Worm (Caenorhabditis elegans) whole organism, L1 larva: ENCODE data around the gene nstp-10.
A peak's percentile ranks its signal among the peaks of the same experiment; 100 is the strongest.

Experiments
- C04F5.9 ChIP-seq: sonication (generic microtip); optimal IDR thresholded peaks from 2 replicates; lab custom pipeline; 2016; ENCODE audit warnings: missing genetic modification characterization, missing compliant biosample characterization
- C16A3.4 ChIP-seq: fragments of 150-350 bp; optimal IDR thresholded peaks from 2 replicates; lab custom pipeline; 2014; ENCODE audit warnings: missing biosample characterization, missing genetic modification characterization
- F16B12.6 ChIP-seq: fragments of 150-350 bp; optimal IDR thresholded peaks from 2 replicates; lab custom pipeline; 2014; ENCODE audit warnings: missing biosample characterization, missing genetic modification characterization
- ama-1 ChIP-seq: fragments of 150-350 bp; optimal IDR thresholded peaks from 2 replicates; lab custom pipeline; 2014
- ceh-63 ChIP-seq: fragments of 200-800 bp; sonication (Bioruptor generic); optimal IDR thresholded peaks from 2 replicates; lab custom pipeline; 2018; ENCODE audit warnings: mild to moderate bottlenecking, missing genetic modification characterization, missing compliant biosample characterization
- ceh-82 ChIP-seq, 3 experiments: fragments of 150-350 bp in 1 of 3; sonication (generic microtip) in 2 of 3; optimal IDR thresholded peaks; 2 replicates each; lab custom pipeline; 2014 to 2017; ENCODE audit warnings: missing biosample characterization in 3 of 3, missing genetic modification characterization in 3 of 3
- dpl-1 ChIP-seq, 3 experiments: fragments of 150-350 bp in 2 of 3; sonication (generic microtip) in 1 of 3; optimal IDR thresholded peaks; 2 replicates each; lab custom pipeline; 2014 to 2017; ENCODE audit warnings: missing biosample characterization in 3 of 3, missing genetic modification characterization in 3 of 3, missing genetic modification reagents in 3 of 3
- dsc-1 ChIP-seq: sonication (generic microtip); optimal IDR thresholded peaks from 2 replicates; lab custom pipeline; 2016; ENCODE audit warnings: mild to moderate bottlenecking, missing genetic modification characterization, missing compliant biosample characterization
- efl-1 ChIP-seq, 4 experiments: fragments of 150-350 bp; optimal IDR thresholded peaks in 3 of 4; peaks in 1 of 4; 1 replicate in 1 of 4; 2 replicates in 3 of 4; lab custom pipeline; 2014; ENCODE audit warnings: missing biosample characterization in 2 of 4, missing genetic modification characterization in 2 of 4, missing genetic modification reagents in 2 of 4
- efl-3 ChIP-seq: fragments of 200-800 bp; sonication (Bioruptor generic); optimal IDR thresholded peaks from 2 replicates; lab custom pipeline; 2018; ENCODE audit warnings: mild to moderate bottlenecking, missing genetic modification characterization, missing compliant biosample characterization
- egl-27 ChIP-seq, 2 experiments: fragments of 150-350 bp in 1 of 2; sonication (generic microtip); optimal IDR thresholded peaks; 3 replicates each; lab custom pipeline; 2017 to 2018; ENCODE audit warnings: missing biosample characterization in 2 of 2, missing genetic modification characterization in 2 of 2, missing genetic modification reagents in 2 of 2
- elt-2 ChIP-seq: sonication (generic microtip); optimal IDR thresholded peaks from 2 replicates; lab custom pipeline; 2016; ENCODE audit warnings: missing genetic modification characterization, mild to moderate bottlenecking, inconsistent platforms, missing compliant biosample characterization, missing genetic modification reagents
- fkh-8 ChIP-seq: sonication (generic microtip); optimal IDR thresholded peaks from 2 replicates; lab custom pipeline; 2016; ENCODE audit warnings: mild to moderate bottlenecking, missing genetic modification characterization, missing compliant biosample characterization
- fos-1 ChIP-seq: fragments of 150-350 bp; optimal IDR thresholded peaks from 2 replicates; lab custom pipeline; 2014; ENCODE audit warnings: missing biosample characterization, missing genetic modification characterization
- hlh-4 ChIP-seq: sonication (generic microtip); optimal IDR thresholded peaks from 2 replicates; lab custom pipeline; 2016; ENCODE audit warnings: mild to moderate bottlenecking, missing genetic modification characterization, missing compliant biosample characterization
- irx-1 ChIP-seq: sonication (generic microtip); optimal IDR thresholded peaks from 2 replicates; lab custom pipeline; 2016; ENCODE audit warnings: missing genetic modification characterization, missing compliant biosample characterization
- isw-1 ChIP-seq: fragments of 200-800 bp; sonication (Bioruptor generic); IDR thresholded peaks from 2 replicates; pipeline ENCODE4 v1.3.6; 2022; ENCODE audit warnings: missing genetic modification characterization, missing compliant biosample characterization
- jun-1 ChIP-seq: fragments of 150-350 bp; optimal IDR thresholded peaks from 2 replicates; lab custom pipeline; 2014; ENCODE audit warnings: missing biosample characterization, missing genetic modification reagents, missing genetic modification characterization
- lin-13 ChIP-seq: fragments of 150-350 bp; optimal IDR thresholded peaks from 2 replicates; lab custom pipeline; 2014; ENCODE audit warnings: missing biosample characterization, missing genetic modification reagents, missing genetic modification characterization
- lin-14 ChIP-seq: fragments of 200-800 bp; sonication (Bioruptor generic); optimal IDR thresholded peaks from 2 replicates; lab custom pipeline; 2018; ENCODE audit warnings: mild to moderate bottlenecking, missing genetic modification characterization, moderate library complexity, missing compliant biosample characterization
- lin-15B ChIP-seq: fragments of 150-350 bp; sonication (generic microtip); optimal IDR thresholded peaks from 3 replicates; lab custom pipeline; 2014; ENCODE audit warnings: missing biosample characterization, missing genetic modification characterization
- lin-35 ChIP-seq, 2 experiments: fragments of 150-350 bp; optimal IDR thresholded peaks; 2 replicates each; lab custom pipeline; 2014; ENCODE audit warnings: missing biosample characterization in 2 of 2, missing genetic modification characterization in 2 of 2, missing genetic modification reagents in 2 of 2
- lsy-2 ChIP-seq, 2 experiments: fragments of 150-350 bp; optimal IDR thresholded peaks; 2 replicates each; lab custom pipeline; 2014; ENCODE audit warnings: missing biosample characterization in 2 of 2, missing genetic modification characterization in 2 of 2
- mdl-1 ChIP-seq, 2 experiments: fragments of 150-350 bp; optimal IDR thresholded peaks; 2 replicates each; lab custom pipeline; 2014 to 2017; ENCODE audit warnings: missing biosample characterization in 2 of 2, missing genetic modification characterization in 2 of 2, inconsistent platforms in 1 of 2
- mef-2 ChIP-seq: fragments of 150-350 bp; optimal IDR thresholded peaks from 2 replicates; lab custom pipeline; 2014; ENCODE audit warnings: missing biosample characterization, missing genetic modification characterization
- mep-1 ChIP-seq: fragments of 150-350 bp; optimal IDR thresholded peaks from 2 replicates; lab custom pipeline; 2014; ENCODE audit warnings: missing biosample characterization, missing genetic modification characterization
- nhr-11 ChIP-seq: fragments of 150-350 bp; optimal IDR thresholded peaks from 2 replicates; lab custom pipeline; 2014; ENCODE audit warnings: missing biosample characterization, missing genetic modification characterization
- nhr-12 ChIP-seq: sonication (generic microtip); optimal IDR thresholded peaks from 2 replicates; lab custom pipeline; 2017; ENCODE audit warnings: missing biosample characterization, missing genetic modification characterization
- nhr-19 ChIP-seq: fragments of 200-800 bp; sonication (Bioruptor generic); conservative IDR thresholded peaks from 2 replicates; pipeline ENCODE4 v1.3.6; 2022; ENCODE audit warnings: missing genetic modification characterization, missing compliant biosample characterization
- nhr-20 ChIP-seq: sonication (generic microtip); optimal IDR thresholded peaks from 2 replicates; lab custom pipeline; 2016; ENCODE audit warnings: mild to moderate bottlenecking, missing genetic modification characterization, missing compliant biosample characterization
- nhr-47 ChIP-seq: sonication (generic microtip); optimal IDR thresholded peaks from 2 replicates; lab custom pipeline; 2016; ENCODE audit warnings: mild to moderate bottlenecking, missing genetic modification characterization, moderate library complexity, missing compliant biosample characterization
- nhr-71 ChIP-seq: sonication (generic microtip); optimal IDR thresholded peaks from 2 replicates; lab custom pipeline; 2016; ENCODE audit warnings: mild to moderate bottlenecking, missing genetic modification characterization, moderate library complexity, missing compliant biosample characterization
- nhr-76 ChIP-seq: sonication (generic microtip); optimal IDR thresholded peaks from 2 replicates; lab custom pipeline; 2017; ENCODE audit warnings: missing biosample characterization, missing genetic modification characterization
- nhr-85 ChIP-seq: sonication (generic microtip); peaks from one replicate; lab custom pipeline; 2016; ENCODE audit warnings: missing genetic modification characterization, inconsistent platforms, missing compliant biosample characterization
- rnt-1 ChIP-seq: sonication (generic microtip); optimal IDR thresholded peaks from 2 replicates; lab custom pipeline; 2016; ENCODE audit warnings: mild to moderate bottlenecking, missing genetic modification characterization, moderate library complexity, missing compliant biosample characterization
- skn-1 ChIP-seq: fragments of 150-350 bp; optimal IDR thresholded peaks from 2 replicates; lab custom pipeline; 2014; ENCODE audit warnings: missing biosample characterization, missing genetic modification characterization
- snpc-4 ChIP-seq: fragments of 150-350 bp; optimal IDR thresholded peaks from 2 replicates; lab custom pipeline; 2014; ENCODE audit warnings: missing biosample characterization, missing genetic modification characterization
- snu-23 ChIP-seq: sonication (generic microtip); optimal IDR thresholded peaks from 2 replicates; lab custom pipeline; 2016; ENCODE audit warnings: missing genetic modification characterization, missing compliant biosample characterization
- sox-4 ChIP-seq: sonication (generic microtip); optimal IDR thresholded peaks from 2 replicates; lab custom pipeline; 2016; ENCODE audit warnings: missing genetic modification characterization, missing compliant biosample characterization
- sptf-1 ChIP-seq: fragments of 150-350 bp; optimal IDR thresholded peaks from 2 replicates; lab custom pipeline; 2014; ENCODE audit warnings: missing biosample characterization, missing genetic modification characterization
- swsn-7 ChIP-seq: sonication (generic microtip); optimal IDR thresholded peaks from 2 replicates; lab custom pipeline; 2016; ENCODE audit warnings: missing genetic modification characterization, missing compliant biosample characterization
- tbx-2 ChIP-seq: sonication (generic microtip); optimal IDR thresholded peaks from 2 replicates; lab custom pipeline; 2016; ENCODE audit warnings: missing genetic modification characterization, missing compliant biosample characterization
- unc-130 ChIP-seq: fragments of 150-350 bp; optimal IDR thresholded peaks from 2 replicates; lab custom pipeline; 2017; ENCODE audit warnings: missing biosample characterization, missing genetic modification characterization, inconsistent platforms
- unc-62 ChIP-seq: fragments of 150-350 bp; optimal IDR thresholded peaks from 2 replicates; lab custom pipeline; 2014; ENCODE audit warnings: missing biosample characterization, missing genetic modification reagents, missing genetic modification characterization
- unc-86 ChIP-seq: sonication (generic microtip); optimal IDR thresholded peaks from 2 replicates; lab custom pipeline; 2016; ENCODE audit warnings: missing genetic modification characterization, missing compliant biosample characterization
- vab-15 ChIP-seq: sonication (generic microtip); optimal IDR thresholded peaks from 2 replicates; lab custom pipeline; 2017; ENCODE audit warnings: missing genotype, mild to moderate bottlenecking, missing genetic modification characterization, missing compliant biosample characterization
- xbp-1 ChIP-seq: sonication (generic microtip); optimal IDR thresholded peaks from 2 replicates; lab custom pipeline; 2016; ENCODE audit warnings: missing genetic modification characterization, missing compliant biosample characterization
- ztf-11 ChIP-seq, 2 experiments: sonication (generic microtip); optimal IDR thresholded peaks; 2 replicates each; lab custom pipeline; 2016 to 2017; ENCODE audit warnings: missing genetic modification characterization in 2 of 2, missing biosample characterization in 1 of 2, missing compliant biosample characterization in 1 of 2
- ztf-4 ChIP-seq: fragments of 150-350 bp; optimal IDR thresholded peaks from 2 replicates; lab custom pipeline; 2014; ENCODE audit warnings: missing biosample characterization, missing genetic modification characterization

nstp-10 gene

ce11 chrV:9549459-9549858, at the start of gene nstp-10:
nstp-10 (minus strand) TSS chrV:9549836.
- TF ChIP-seq lin-13 (GFP tag; lab: Kevin White, UChicago) (peak; percentile 16), ceh-82 (tag; optimal IDR thresholded peaks at IDR 0.05; lab: Kevin White, UChicago) (peak in 1 of 3 experiments; percentile 31), irx-1 (peak; percentile 12), skn-1 (tag; lab: Kevin White, UChicago) (peak; percentile 21), efl-1 (optimal IDR thresholded peaks at IDR 0.05; lab: Kevin White, UChicago) (peak; percentile 64 to 68), efl-1 (GFP tag; optimal IDR thresholded peaks at IDR 0.05 in 1 of 2; lab: Kevin White, UChicago) (peak in 1 of 2 experiments; percentile 53), lin-35 (GFP tag; optimal IDR thresholded peaks at IDR 0.05; lab: Kevin White, UChicago) (peak; percentile 57 to 69), rnt-1 (peak; percentile 36), mef-2 (tag; lab: Kevin White, UChicago) (no peak), lsy-2 (tag; optimal IDR thresholded peaks at IDR 0.05; lab: Kevin White, UChicago) (peak; percentile 62 to 79), nhr-11 (tag; lab: Kevin White, UChicago) (no peak), isw-1 (GFP tag; lab: Robert Waterston, UW) (peak; percentile 17; the same call in 1 of the 2 replicates), C04F5.9 (tag; lab: Kevin White, UChicago) (no peak), hlh-4 (tag; lab: Kevin White, UChicago) (no peak), sptf-1 (tag; lab: Kevin White, UChicago) (no peak), swsn-7 (tag; lab: Kevin White, UChicago) (peak; percentile 46), nhr-19 (GFP tag; lab: Robert Waterston, UW) (peak; percentile 50), lin-14 (GFP tag; lab: Kevin White, UChicago) (peak; percentile 67), fos-1 (tag; lab: Kevin White, UChicago) (peak; percentile 12), nhr-71 (peak; percentile 54), egl-27 (tag; optimal IDR thresholded peaks at IDR 0.05; lab: Kevin White, UChicago) (no peak), snu-23 (GFP tag; lab: Kevin White, UChicago) (peak; percentile 67), nhr-12 (tag; lab: Kevin White, UChicago) (no peak), jun-1 (peak; percentile 7), nhr-20 (tag; lab: Kevin White, UChicago) (peak; percentile 44), mdl-1 (tag; optimal IDR thresholded peaks at IDR 0.05; lab: Kevin White, UChicago) (no peak), lin-15B (tag; lab: Kevin White, UChicago) (peak; percentile 31), mep-1 (peak; percentile 12), C16A3.4 (tag; lab: Kevin White, UChicago) (peak; percentile 31), nhr-47 (peak; percentile 45), nhr-85 (no peak), dsc-1 (peak; percentile 16), tbx-2 (tag; lab: Kevin White, UChicago) (peak; percentile 16), ama-1 (lab: Kevin White, UChicago) (no peak), nhr-76 (tag; lab: Kevin White, UChicago) (no peak), fkh-8 (tag; lab: Kevin White, UChicago) (peak; percentile 11), unc-86 (tag; lab: Kevin White, UChicago) (peak; percentile 35), unc-62 (no peak), dpl-1 (GFP tag; optimal IDR thresholded peaks at IDR 0.05; lab: Kevin White, UChicago) (peak; percentile 12 to 46 (median 43)), snpc-4 (peak; percentile 4), xbp-1 (peak; percentile 51), F16B12.6 (tag; lab: Kevin White, UChicago) (peak; percentile 73), elt-2 (no peak)

ce11 chrV:9590317-9590716, 40.7 kb upstream of the nstp-10 start, which contains the start of gene K09G1.2:
K09G1.2 (plus strand) TSS chrV:9590617.
- no peak for TF ChIP-seq ceh-82 (tag; optimal IDR thresholded peaks at IDR 0.05; lab: Kevin White, UChicago)
- TF ChIP-seq nhr-11 (tag; lab: Kevin White, UChicago) = no peak
- no peak for TF ChIP-seq ztf-11 (tag; optimal IDR thresholded peaks at IDR 0.05; lab: Kevin White, UChicago)
- no peak for TF ChIP-seq snu-23 (GFP tag; lab: Kevin White, UChicago)
- TF ChIP-seq lin-13 (GFP tag; lab: Kevin White, UChicago) = no peak
- TF ChIP-seq unc-62 = no peak
- no peak for TF ChIP-seq ceh-63 (GFP tag; lab: Kevin White, UChicago)
- TF ChIP-seq efl-3 = no peak
- no peak for TF ChIP-seq vab-15
- TF ChIP-seq sox-4 (tag; lab: Kevin White, UChicago) = no peak
- no peak for TF ChIP-seq fos-1 (tag; lab: Kevin White, UChicago)
- no peak for TF ChIP-seq nhr-85
- no peak for TF ChIP-seq ztf-4 (tag; lab: Kevin White, UChicago)
- no peak for TF ChIP-seq lin-35 (GFP tag; optimal IDR thresholded peaks at IDR 0.05; lab: Kevin White, UChicago)
- TF ChIP-seq mdl-1 (tag; optimal IDR thresholded peaks at IDR 0.05; lab: Kevin White, UChicago) = no peak
- no peak for TF ChIP-seq irx-1
- TF ChIP-seq unc-130 (tag; lab: Kevin White, UChicago) = no peak
